Worm (Caenorhabditis elegans) whole organism, L2 larva: ENCODE data around the gene ZK632.14.

Experiments
- F13H6.1 ChIP-seq: sonication (generic microtip); optimal IDR thresholded peaks from 2 replicates; lab custom pipeline; 2016; ENCODE audit warnings: missing genetic modification characterization, missing compliant biosample characterization
- ZK546.5 ChIP-seq: sonication (generic microtip); optimal IDR thresholded peaks from 2 replicates; lab custom pipeline; 2017; ENCODE audit warnings: missing biosample characterization, missing genetic modification characterization
- dmd-4 ChIP-seq: sonication (generic microtip); optimal IDR thresholded peaks from 2 replicates; lab custom pipeline; 2017; ENCODE audit warnings: missing biosample characterization, missing genetic modification characterization
- fos-1 ChIP-seq: fragments of 150-350 bp; optimal IDR thresholded peaks from 2 replicates; lab custom pipeline; 2014; ENCODE audit warnings: missing biosample characterization, missing genetic modification characterization
- lin-13 ChIP-seq: fragments of 150-350 bp; optimal IDR thresholded peaks from 2 replicates; lab custom pipeline; 2014; ENCODE audit warnings: missing biosample characterization, missing genetic modification reagents, missing genetic modification characterization
- nhr-10 ChIP-seq: sonication (generic microtip); optimal IDR thresholded peaks from 2 replicates; lab custom pipeline; 2017; ENCODE audit warnings: missing biosample characterization, missing genetic modification characterization
- nhr-12 ChIP-seq: fragments of 150-350 bp; optimal IDR thresholded peaks from 2 replicates; lab custom pipeline; 2014; ENCODE audit warnings: missing biosample characterization, missing genetic modification characterization
- snpc-4 ChIP-seq: fragments of 150-350 bp; optimal IDR thresholded peaks from 2 replicates; lab custom pipeline; 2014; ENCODE audit warnings: missing biosample characterization, missing genetic modification characterization
- zag-1 ChIP-seq: fragments of 150-350 bp; optimal IDR thresholded peaks from 2 replicates; lab custom pipeline; 2014; ENCODE audit warnings: missing biosample characterization, missing genetic modification characterization

- peak; percentile 91 for TF ChIP-seq ZK546.5
- peak; percentile 97 for TF ChIP-seq lin-13
- TF ChIP-seq fos-1 (tag; lab: Kevin White, UChicago) = peak; percentile 96
- peak; percentile 61 for TF ChIP-seq nhr-12 (tag; lab: Kevin White, UChicago)
- peak; percentile 86 for TF ChIP-seq snpc-4
- TF ChIP-seq F13H6.1 (tag; lab: Kevin White, UChicago) = peak; percentile 99
- no peak for TF ChIP-seq dmd-4 (tag; lab: Kevin White, UChicago)
- peak; percentile 90 for TF ChIP-seq nhr-10
- peak; percentile 94 for TF ChIP-seq zag-1 (tag; lab: Kevin White, UChicago)
These were observed 47.8 kb upstream of the ZK632.14 start for ce11 chrIII:9765465-9765900.
